Worm (Caenorhabditis elegans) whole organism, L3 larva: ENCODE results near the gene F35F10.1.

Experiments used
- ZK546.5 ChIP-seq: sonication (generic microtip); optimal IDR thresholded peaks from 2 replicates; lab custom pipeline; 2017; ENCODE audit warnings: missing biosample characterization, missing genetic modification characterization
- aly-2 ChIP-seq: fragments of 150-350 bp; optimal IDR thresholded peaks from 2 replicates; lab custom pipeline; 2014; ENCODE audit warnings: missing biosample characterization, missing genetic modification characterization
- daf-12 ChIP-seq: fragments of 150-350 bp; optimal IDR thresholded peaks from 2 replicates; lab custom pipeline; 2014; ENCODE audit warnings: missing biosample characterization, missing genetic modification reagents, missing genetic modification characterization
- nhr-11 ChIP-seq: fragments of 150-350 bp; optimal IDR thresholded peaks from 2 replicates; lab custom pipeline; 2014; ENCODE audit warnings: missing biosample characterization, missing genetic modification characterization
- nhr-23 ChIP-seq: fragments of 150-350 bp; optimal IDR thresholded peaks from 2 replicates; lab custom pipeline; 2014; ENCODE audit warnings: missing biosample characterization, missing genetic modification reagents, missing genetic modification characterization
- pha-4 ChIP-seq: fragments of 150-350 bp; optimal IDR thresholded peaks from 2 replicates; lab custom pipeline; 2014; ENCODE audit warnings: missing biosample characterization, missing genetic modification reagents, missing genetic modification characterization

DNA sequence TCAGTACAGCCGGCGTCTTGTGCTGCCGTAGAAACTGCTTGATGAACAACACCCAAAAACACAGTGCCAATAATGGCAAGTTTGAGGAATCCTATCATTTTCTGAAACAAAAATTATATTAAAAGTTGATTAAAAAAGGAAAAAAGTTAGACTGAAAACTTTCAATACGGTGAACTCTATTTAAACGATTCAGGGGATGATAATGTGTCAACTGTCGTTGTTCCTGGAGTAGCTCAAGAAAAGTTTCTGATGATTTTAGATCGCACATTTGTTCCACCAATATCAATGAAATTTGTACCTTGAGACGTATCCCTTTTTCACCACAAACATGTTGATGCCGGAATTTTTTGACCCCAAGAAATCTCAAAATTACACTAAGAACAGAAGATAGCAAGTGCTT is 48.2 kb upstream of the F35F10.1 start, which contains the start of gene T28A11.18:
- TF ChIP-seq aly-2 (tag; lab: Kevin White, UChicago) (no peak), nhr-11 (tag; lab: Kevin White, UChicago) (no peak), nhr-23 (tag; lab: Kevin White, UChicago) (no peak), pha-4 (tag; lab: Kevin White, UChicago) (no peak), daf-12 (tag; lab: Kevin White, UChicago) (no peak), ZK546.5 (tag; lab: Kevin White, UChicago) (no peak)
